Worm (Caenorhabditis elegans) whole organism, young adult: ENCODE data around the gene K10B4.1.

ENCODE experiments used
- B0019.2 ChIP-seq: fragments of 200-800 bp; sonication (Bioruptor generic); conservative IDR thresholded peaks from 2 replicates; pipeline ENCODE4 v1.3.6; 2022; ENCODE audit warnings: missing genetic modification reagents, missing genetic modification characterization, missing compliant biosample characterization
- B0336.3 ChIP-seq: fragments of 200-800 bp; sonication (Bioruptor generic); IDR thresholded peaks from 2 replicates; pipeline ENCODE4 v1.3.6; 2022; ENCODE audit warnings: missing genetic modification characterization, missing compliant biosample characterization
- C06A6.2 ChIP-seq: fragments of 200-800 bp; sonication (Bioruptor generic); conservative IDR thresholded peaks from 2 replicates; pipeline ENCODE4 v1.3.6; 2022; ENCODE audit warnings: missing genetic modification characterization, missing compliant biosample characterization
- F33H1.4 ChIP-seq: fragments of 200-800 bp; sonication (Bioruptor generic); IDR thresholded peaks from 2 replicates; pipeline ENCODE4 v1.3.6; 2022; ENCODE audit warnings: missing genetic modification reagents, missing genetic modification characterization, missing compliant biosample characterization
- F55B11.4 ChIP-seq: sonication (generic microtip); optimal IDR thresholded peaks from 2 replicates; lab custom pipeline; 2016; ENCODE audit warnings: missing compliant biosample characterization, missing genetic modification characterization, borderline replicate concordance; ENCODE audit not compliant: insufficient read depth
- T07F8.4 ChIP-seq: sonication (generic microtip); optimal IDR thresholded peaks from 2 replicates; lab custom pipeline; 2016; ENCODE audit warnings: mild to moderate bottlenecking, missing genetic modification characterization, moderate library complexity, missing compliant biosample characterization
- T26A5.8 ChIP-seq: sonication (generic microtip); optimal IDR thresholded peaks from 2 replicates; lab custom pipeline; 2016; ENCODE audit warnings: missing genetic modification characterization, missing compliant biosample characterization
- ZK185.1 ChIP-seq: sonication (generic microtip); optimal IDR thresholded peaks from 2 replicates; lab custom pipeline; 2016; ENCODE audit warnings: mild to moderate bottlenecking, missing genetic modification characterization, missing compliant biosample characterization; ENCODE audit not compliant: poor library complexity, severe bottlenecking
- ama-1 ChIP-seq, 3 experiments: fragments of 150-350 bp in 1 of 3; sonication (generic microtip) in 2 of 3; optimal IDR thresholded peaks; 2 replicates each; lab custom pipeline; 2014 to 2018; ENCODE audit warnings: missing biosample characterization in 2 of 3, missing genetic modification characterization in 2 of 3, missing genetic modification reagents in 2 of 3
- aptf-2 ChIP-seq: fragments of 200-800 bp; sonication (Bioruptor generic); conservative IDR thresholded peaks from 2 replicates; pipeline ENCODE4 v1.3.6; 2022; ENCODE audit warnings: missing genetic modification reagents, missing genetic modification characterization, missing compliant biosample characterization
- attf-3 ChIP-seq: fragments of 200-800 bp; sonication (Bioruptor generic); conservative IDR thresholded peaks from 2 replicates; pipeline ENCODE4 v1.3.6; 2022; ENCODE audit warnings: missing genetic modification reagents, missing genetic modification characterization, missing compliant biosample characterization
- attf-5 ChIP-seq: fragments of 200-800 bp; sonication (Bioruptor generic); optimal IDR thresholded peaks from 2 replicates; lab custom pipeline; 2018; ENCODE audit warnings: mild to moderate bottlenecking, missing genetic modification characterization, missing compliant biosample characterization
- cebp-1 ChIP-seq, 2 experiments: fragments of 200-800 bp in 1 of 2; sonication (Bioruptor generic) in 1 of 2; sonication (generic microtip) in 1 of 2; IDR thresholded peaks in 1 of 2; optimal IDR thresholded peaks in 1 of 2; 2 replicates each; pipeline versions ENCODE4 v1.3.6 to Lab custom; 2017 to 2022; ENCODE audit warnings: missing compliant biosample characterization in 2 of 2, missing genetic modification characterization in 2 of 2, mild to moderate bottlenecking in 1 of 2, missing genetic modification reagents in 1 of 2, moderate library complexity in 1 of 2
- ceh-27 ChIP-seq: fragments of 200-800 bp; sonication (Bioruptor generic); optimal IDR thresholded peaks from 2 replicates; lab custom pipeline; 2018; ENCODE audit warnings: mild to moderate bottlenecking, missing genetic modification characterization, moderate library complexity, missing compliant biosample characterization
- dox-1 ChIP-seq: fragments of 200-800 bp; sonication (Bioruptor generic); IDR thresholded peaks from 2 replicates; pipeline ENCODE4 v1.3.6; 2022; ENCODE audit warnings: missing genetic modification reagents, missing genetic modification characterization, missing compliant biosample characterization
- dpff-1 ChIP-seq: sonication (generic microtip); optimal IDR thresholded peaks from 2 replicates; lab custom pipeline; 2017; ENCODE audit warnings: mild to moderate bottlenecking, missing genetic modification characterization, missing compliant biosample characterization
- efl-1 ChIP-seq: fragments of 150-350 bp; optimal IDR thresholded peaks from 2 replicates; lab custom pipeline; 2014; ENCODE audit warnings: missing biosample characterization, missing genetic modification reagents, missing genetic modification characterization
- egl-44 ChIP-seq: fragments of 200-800 bp; sonication (Bioruptor generic); IDR thresholded peaks from 2 replicates; pipeline ENCODE4 v1.3.6; 2022; ENCODE audit warnings: missing genetic modification reagents, missing genetic modification characterization, missing compliant biosample characterization
- egrh-3 ChIP-seq: fragments of 200-800 bp; sonication (Bioruptor generic); IDR thresholded peaks from 2 replicates; pipeline ENCODE4 v1.3.6; 2022; ENCODE audit warnings: missing genetic modification reagents, missing genetic modification characterization, missing compliant biosample characterization
- ets-4 ChIP-seq: fragments of 200-800 bp; sonication (Bioruptor generic); optimal IDR thresholded peaks from 2 replicates; lab custom pipeline; 2018; ENCODE audit warnings: mild to moderate bottlenecking, missing genetic modification characterization, missing compliant biosample characterization
- hmg-1.2 ChIP-seq: fragments of 200-800 bp; sonication (Bioruptor generic); IDR thresholded peaks from 2 replicates; pipeline ENCODE4 v1.3.6; 2022; ENCODE audit warnings: missing genetic modification reagents, missing genetic modification characterization, missing compliant biosample characterization
- hmg-20 ChIP-seq: fragments of 200-800 bp; sonication (Bioruptor generic); IDR thresholded peaks from 2 replicates; pipeline ENCODE4 v1.3.6; 2022; ENCODE audit warnings: missing genetic modification reagents, missing genetic modification characterization, missing compliant biosample characterization
- lin-40 ChIP-seq: sonication (generic microtip); optimal IDR thresholded peaks from 2 replicates; lab custom pipeline; 2016; ENCODE audit warnings: missing genetic modification characterization, mild to moderate bottlenecking, missing compliant biosample characterization, missing genotype, missing genetic modification reagents
- lin-54 ChIP-seq: fragments of 200-800 bp; sonication (Bioruptor generic); optimal IDR thresholded peaks from 2 replicates; lab custom pipeline; 2018; ENCODE audit warnings: mild to moderate bottlenecking, missing genetic modification characterization, missing compliant biosample characterization
- mcd-1 ChIP-seq: fragments of 200-800 bp; sonication (Bioruptor generic); IDR thresholded peaks from 2 replicates; pipeline ENCODE4 v1.3.6; 2022; ENCODE audit warnings: missing genetic modification reagents, missing genetic modification characterization, missing compliant biosample characterization
- nfyb-1 ChIP-seq: fragments of 200-800 bp; sonication (Bioruptor generic); IDR thresholded peaks from 2 replicates; pipeline ENCODE4 v1.3.6; 2022; ENCODE audit warnings: missing genetic modification reagents, missing genetic modification characterization, missing compliant biosample characterization
- nhr-80 ChIP-seq: sonication (generic microtip); optimal IDR thresholded peaks from 2 replicates; lab custom pipeline; 2016; ENCODE audit warnings: missing genetic modification characterization, missing compliant biosample characterization
- nhr-90 ChIP-seq: sonication (generic microtip); optimal IDR thresholded peaks from 2 replicates; lab custom pipeline; 2016; ENCODE audit warnings: missing genotype, mild to moderate bottlenecking, missing genetic modification characterization, missing compliant biosample characterization
- sdz-38 ChIP-seq: sonication (generic microtip); optimal IDR thresholded peaks from 2 replicates; lab custom pipeline; 2016; ENCODE audit warnings: missing genotype, missing genetic modification characterization, missing compliant biosample characterization
- snpc-1.1 ChIP-seq: sonication (generic microtip); optimal IDR thresholded peaks from 2 replicates; lab custom pipeline; 2017; ENCODE audit warnings: missing genetic modification characterization, mild to moderate bottlenecking, missing compliant biosample characterization, antibody characterized with exemption, moderate library complexity, missing genotype, missing genetic modification reagents; ENCODE audit not compliant: insufficient read depth
- snpc-4 ChIP-seq, 5 experiments: fragments of 150-350 bp in 1 of 5; sonication (generic microtip) in 4 of 5; optimal IDR thresholded peaks; 2 replicates each; lab custom pipeline; 2014 to 2018; ENCODE audit warnings: missing genetic modification characterization in 5 of 5, missing biosample characterization in 3 of 5, antibody characterized with exemption in 2 of 5, mild to moderate bottlenecking in 2 of 5, missing compliant biosample characterization in 2 of 5, missing genotype in 2 of 5, moderate library complexity in 2 of 5, missing genetic modification reagents in 1 of 5
- tbp1 ChIP-seq: fragments of 200-800 bp; sonication (Bioruptor generic); optimal IDR thresholded peaks from 2 replicates; lab custom pipeline; 2018; ENCODE audit warnings: mild to moderate bottlenecking, missing genetic modification characterization, missing compliant biosample characterization
- tlf-1 ChIP-seq: fragments of 200-800 bp; sonication (Bioruptor generic); optimal IDR thresholded peaks from 2 replicates; lab custom pipeline; 2018; ENCODE audit warnings: mild to moderate bottlenecking, missing genetic modification characterization, missing compliant biosample characterization
- ztf-26 ChIP-seq: sonication (generic microtip); optimal IDR thresholded peaks from 2 replicates; lab custom pipeline; 2017; ENCODE audit warnings: missing genetic modification characterization, missing compliant biosample characterization

K10B4.1 gene

DNA sequence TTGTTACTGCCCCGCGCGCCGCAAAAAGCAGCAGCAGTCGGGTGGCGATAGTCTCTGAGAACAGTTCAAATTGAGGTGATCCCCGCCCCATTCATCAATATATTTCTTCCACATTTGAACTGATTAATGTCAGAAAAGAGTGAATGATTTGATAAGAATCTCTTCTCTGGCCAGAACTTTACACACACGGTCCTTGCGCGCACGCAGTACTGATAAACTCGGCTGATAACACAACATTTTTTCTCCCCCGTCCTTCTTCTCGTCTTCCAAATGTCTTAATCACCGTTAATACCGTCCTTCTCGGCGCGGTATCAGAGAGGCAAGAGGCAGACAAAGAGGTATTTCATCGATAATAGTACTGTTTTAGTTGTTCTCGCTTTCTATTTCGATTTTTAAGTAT lies 26.9 kb downstream of the K10B4.1 start, which contains the start of gene etr-1:
Gene etr-1 (plus strand): TSS at position 193 of the 400 bp plus-strand sequence.
- TF ChIP-seq nhr-80 (tag; lab: Kevin White, UChicago): peak; percentile 99
- peak; percentile 9 for TF ChIP-seq tbp1
- no peak for TF ChIP-seq hmg-20 (GFP tag; lab: Robert Waterston, UW)
- TF ChIP-seq nfyb-1 (GFP tag; lab: Robert Waterston, UW): 0 out of 2 replicates have a peak, but pooled peaks have one; percentile 21
- peak; percentile 19 for TF ChIP-seq lin-40 (tag; lab: Kevin White, UChicago)
- 0 out of 2 replicates have a peak, but pooled peaks have one; percentile 7 for TF ChIP-seq hmg-1.2 (GFP tag; lab: Robert Waterston, UW)
- TF ChIP-seq T26A5.8: no peak
- TF ChIP-seq nhr-90 (tag; lab: Kevin White, UChicago): peak; percentile 60
- TF ChIP-seq mcd-1 (GFP tag; lab: Robert Waterston, UW): peak; percentile 25; the same call in 1 of the 2 replicates
- no peak for TF ChIP-seq cebp-1 (GFP tag; IDR thresholded peaks at IDR 0.05; lab: Robert Waterston, UW)
- TF ChIP-seq cebp-1 (tag; optimal IDR thresholded peaks at IDR 0.05; lab: Kevin White, UChicago): peak; percentile 31
- TF ChIP-seq ets-4: peak; percentile 83
- peak; percentile 83 for TF ChIP-seq dox-1
- peak; percentile 50 for TF ChIP-seq attf-5 (GFP tag; lab: Kevin White, UChicago)
- peak; percentile 59; the same call in 1 of the 2 replicates for TF ChIP-seq egl-44
- no peak for TF ChIP-seq snpc-4 (GFP tag; optimal IDR thresholded peaks at IDR 0.05; lab: Kevin White, UChicago)
- no peak for TF ChIP-seq snpc-4 (tag; optimal IDR thresholded peaks at IDR 0.05; lab: Kevin White, UChicago)

DNA sequence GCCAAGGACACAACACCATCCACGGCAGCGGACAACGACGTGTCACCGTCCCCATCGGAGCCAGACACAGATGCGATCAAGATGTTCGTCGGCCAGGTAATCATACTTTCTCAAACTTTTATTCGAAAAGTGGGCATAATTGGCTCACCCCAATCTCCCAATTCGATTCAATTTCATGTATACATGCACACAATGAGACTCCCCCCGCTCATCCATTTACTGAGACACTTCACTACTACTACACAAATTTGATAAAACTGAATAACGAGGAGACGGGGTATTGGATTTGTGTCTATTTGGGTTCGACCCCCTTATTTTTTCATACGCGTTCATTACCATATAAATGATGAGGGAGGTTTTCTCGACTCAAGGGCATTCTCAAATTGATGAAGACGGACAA lies 28.0 kb downstream of the K10B4.1 start:
- TF ChIP-seq ama-1 (optimal IDR thresholded peaks at IDR 0.05; lab: Kevin White, UChicago): no peak
- TF ChIP-seq ama-1 (GFP tag; optimal IDR thresholded peaks at IDR 0.05; lab: Kevin White, UChicago): no peak
- TF ChIP-seq F33H1.4 (GFP tag; lab: Robert Waterston, UW): no peak
- no peak for TF ChIP-seq egrh-3
- no peak for TF ChIP-seq C06A6.2 (GFP tag; lab: Robert Waterston, UW)
- TF ChIP-seq tlf-1 (GFP tag; lab: Kevin White, UChicago): no peak
- no peak for TF ChIP-seq snpc-1.1 (tag; lab: Kevin White, UChicago)
- TF ChIP-seq B0019.2 (GFP tag; lab: Robert Waterston, UW): no peak

DNA sequence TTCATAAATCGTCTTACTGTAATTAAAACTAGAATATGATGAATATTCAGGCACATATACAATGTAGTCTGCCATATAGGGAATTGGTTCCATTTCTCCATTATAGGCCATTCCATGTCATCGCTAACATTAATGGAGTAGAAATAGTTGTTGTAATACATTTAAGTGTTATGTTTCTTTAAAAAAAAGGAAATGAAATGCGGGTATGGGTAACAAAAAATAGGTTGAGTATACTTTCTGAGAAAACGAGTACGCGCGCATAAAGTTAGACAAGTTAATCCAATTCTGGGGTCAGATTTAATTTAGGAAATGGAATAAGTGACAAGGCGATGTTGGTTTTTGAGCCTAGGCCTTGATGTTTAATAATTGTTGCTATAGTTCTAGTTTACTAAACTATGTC lies 38.4 kb downstream of the K10B4.1 start, which contains the start of gene T01D1.7:
Gene T01D1.7 (minus strand): TSS at position 101 of the 400 bp plus-strand sequence.
- TF ChIP-seq ztf-26: no peak
- no peak for TF ChIP-seq ama-1 (optimal IDR thresholded peaks at IDR 0.05; lab: Kevin White, UChicago)
- no peak for TF ChIP-seq ama-1 (GFP tag; optimal IDR thresholded peaks at IDR 0.05; lab: Kevin White, UChicago)
- TF ChIP-seq dox-1: no peak
- TF ChIP-seq attf-3 (GFP tag; lab: Robert Waterston, UW): no peak

DNA sequence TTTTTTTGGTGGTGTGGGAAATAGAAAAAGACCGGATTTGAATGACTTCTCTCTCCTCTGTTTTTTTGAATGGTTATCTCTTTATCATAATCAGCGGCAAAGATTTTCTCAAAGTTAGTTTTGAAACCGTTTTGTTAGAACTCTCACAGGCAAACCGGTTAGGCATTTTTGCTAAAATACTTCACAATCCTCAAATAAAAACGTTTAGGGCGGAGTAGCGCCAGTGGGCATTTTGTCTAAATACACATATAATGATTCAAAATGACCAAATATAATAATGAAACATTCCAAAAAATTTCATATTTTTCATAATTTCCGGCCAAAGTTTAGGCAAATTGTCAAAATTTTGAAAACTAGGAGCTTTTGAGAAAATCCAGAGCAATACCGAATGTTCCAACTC lies 40.6 kb downstream of the K10B4.1 start, which contains the start of gene T01D1.3:
Gene T01D1.3 (minus strand): TSS at position 101 of the 400 bp plus-strand sequence.
- TF ChIP-seq hmg-1.2 (GFP tag; lab: Robert Waterston, UW) (no peak), T07F8.4 (tag; lab: Kevin White, UChicago) (no peak), efl-1 (GFP tag; lab: Kevin White, UChicago) (no peak), ZK185.1 (tag; lab: Kevin White, UChicago) (no peak), ceh-27 (GFP tag; lab: Kevin White, UChicago) (no peak), lin-40 (tag; lab: Kevin White, UChicago) (no peak), B0336.3 (GFP tag; lab: Robert Waterston, UW) (no peak), snpc-1.1 (tag; lab: Kevin White, UChicago) (no peak), aptf-2 (GFP tag; lab: Robert Waterston, UW) (no peak), egl-44 (no peak), F55B11.4 (tag; lab: Kevin White, UChicago) (no peak), attf-3 (GFP tag; lab: Robert Waterston, UW) (no peak), dpff-1 (tag; lab: Kevin White, UChicago) (no peak), lin-54 (GFP tag; lab: Kevin White, UChicago) (no peak), sdz-38 (no peak)
- TF ChIP-seq, all 124 proteins: peak for 0
